Fruit fly (Drosophila melanogaster): ENCODE measurements around the gene Sf3a1.
A peak's percentile ranks its signal among the peaks of the same experiment; 100 is the strongest.

The Sf3a1 gene

dm6 chr3R:16969361-16970355 is 32.5 kb downstream of the Sf3a1 start (continued):
- peak; percentile 54; the same call in 2 of the 3 replicates for TF ChIP-seq ci (GFP tag; IDR thresholded peaks at IDR 0.05)
- TF ChIP-seq al (GFP tag; IDR thresholded peaks at IDR 0.05): peak; percentile 49; the same call in 1 of the 2 replicates
- peak; percentile 24 for TF ChIP-seq Hsf (GFP tag; optimal IDR thresholded peaks at IDR 0.05)
- no peak for TF ChIP-seq CG11723 (GFP tag; optimal IDR thresholded peaks at IDR 0.05)
- TF ChIP-seq CG3065 (GFP tag; optimal IDR thresholded peaks at IDR 0.05): no peak
- TF ChIP-seq H15 (GFP tag; IDR thresholded peaks at IDR 0.05): peak; percentile 39; the same call in 2 of the 3 replicates
- no peak for TF ChIP-seq BEAF-32 (GFP tag; optimal IDR thresholded peaks at IDR 0.05)
- TF ChIP-seq toy (GFP tag; IDR thresholded peaks at IDR 0.05): no peak
- TF ChIP-seq wdn (GFP tag; IDR thresholded peaks at IDR 0.05): 0 out of 2 replicates have a peak, but pooled peaks have one; percentile 15
- peak; percentile 45 for TF ChIP-seq chn (GFP tag; optimal IDR thresholded peaks at IDR 0.05)
- no peak for TF ChIP-seq CG10431 (GFP tag; optimal IDR thresholded peaks at IDR 0.05)
- TF ChIP-seq Sox100B (GFP tag; optimal IDR thresholded peaks at IDR 0.05): peak; percentile 64
- TF ChIP-seq CG34224 (GFP tag; IDR thresholded peaks at IDR 0.05; ENCODE audit: partially characterized antibody): no peak
- TF ChIP-seq insv (GFP tag; optimal IDR thresholded peaks at IDR 0.05): peak in 1 of 2 experiments; percentile 87
- TF ChIP-seq tna (GFP tag; IDR thresholded peaks at IDR 0.05; ENCODE audit: partially characterized antibody): no peak; the same call in 1 of the 2 replicates
- peak; percentile 69; the same call in 2 of the 3 replicates for TF ChIP-seq CG11093 (GFP tag; IDR thresholded peaks at IDR 0.05)
- peak; percentile 59 for TF ChIP-seq CG10209 (GFP tag; optimal IDR thresholded peaks at IDR 0.05)
- peak; percentile 26 for TF ChIP-seq CG7987 (GFP tag; optimal IDR thresholded peaks at IDR 0.05)
- TF ChIP-seq CG6765 (GFP tag; optimal IDR thresholded peaks at IDR 0.05): peak; percentile 55
- TF ChIP-seq sens-2 (GFP tag; IDR thresholded peaks at IDR 0.05): 0 out of 2 replicates have a peak, but pooled peaks have one; percentile 17
- no peak; the same call in 1 of the 2 replicates for TF ChIP-seq CG10321 (GFP tag; IDR thresholded peaks at IDR 0.05)
- TF ChIP-seq p53 (GFP tag; optimal IDR thresholded peaks at IDR 0.05): no peak
- TF ChIP-seq Hr39 (optimal IDR thresholded peaks at IDR 0.05): no peak
- TF ChIP-seq MESR4 (GFP tag; optimal IDR thresholded peaks at IDR 0.05): no peak
- TF ChIP-seq CG10267 (tag; optimal IDR thresholded peaks at IDR 0.05): peak; percentile 68
- TF ChIP-seq CG15073 (GFP tag; optimal IDR thresholded peaks at IDR 0.05): no peak
- peak; percentile 61 for TF ChIP-seq B-H2 (GFP tag; optimal IDR thresholded peaks at IDR 0.05)
- no peak for TF ChIP-seq Blimp-1 (GFP tag; optimal IDR thresholded peaks at IDR 0.05)
- 0 out of 3 replicates have a peak, but pooled peaks have one; percentile 22 for TF ChIP-seq CG16813 (GFP tag; IDR thresholded peaks at IDR 0.05; ENCODE audit: partially characterized antibody)
- TF ChIP-seq Rx (GFP tag; IDR thresholded peaks at IDR 0.05): peak; percentile 62
- TF ChIP-seq Atf-2 (GFP tag; optimal IDR thresholded peaks at IDR 0.05): no peak
- no peak for TF ChIP-seq CG13123 (GFP tag; optimal IDR thresholded peaks at IDR 0.05)
- peak; percentile 23 for TF ChIP-seq Spps (tag; optimal IDR thresholded peaks at IDR 0.05)
- peak in 1 of 2 experiments; percentile 41 for TF ChIP-seq Hr51 (GFP tag; optimal IDR thresholded peaks at IDR 0.05)
- peak; percentile 2 for TF ChIP-seq CG3163 (GFP tag; optimal IDR thresholded peaks at IDR 0.05)
- TF ChIP-seq CG8388 (GFP tag; optimal IDR thresholded peaks at IDR 0.05): peak; percentile 68
- peak; percentile 75 for TF ChIP-seq dmrt11E (tag; optimal IDR thresholded peaks at IDR 0.05)
- TF ChIP-seq unpg (GFP tag; optimal IDR thresholded peaks at IDR 0.05): peak; percentile 83
- TF ChIP-seq CG2120 (GFP tag; optimal IDR thresholded peaks at IDR 0.05): peak; percentile 65
- TF ChIP-seq gce (GFP tag; IDR thresholded peaks at IDR 0.05): no peak
- TF ChIP-seq tll (GFP tag; optimal IDR thresholded peaks at IDR 0.05): no peak
- no peak for TF ChIP-seq vnd (GFP tag; IDR thresholded peaks at IDR 0.05; ENCODE audit: partially characterized antibody)
- peak; percentile 22 for TF ChIP-seq HLH54F (GFP tag; optimal IDR thresholded peaks at IDR 0.05)
- TF ChIP-seq CG6254 (GFP tag; optimal IDR thresholded peaks at IDR 0.05): peak; percentile 68
- TF ChIP-seq org-1 (GFP tag; optimal IDR thresholded peaks at IDR 0.05): peak; percentile 24
- TF ChIP-seq maf-S (GFP tag; optimal IDR thresholded peaks at IDR 0.05): no peak
- no peak for TF ChIP-seq CG7928 (GFP tag; optimal IDR thresholded peaks at IDR 0.05)
